Fruit fly (Drosophila melanogaster) whole organism, embryonic: ENCODE results near the gene Cht6.

Experiments used
- ATbp ChIP-seq: fragments of 200-800 bp; sonication (Bioruptor generic); optimal IDR thresholded peaks from 2 replicates; lab custom pipeline; 2017; ENCODE audit warnings: missing biosample characterization, mild to moderate bottlenecking, missing genetic modification characterization, missing genetic modification reagents
- Asciz ChIP-seq: fragments of 200-800 bp; sonication (Bioruptor generic); optimal IDR thresholded peaks from 2 replicates; lab custom pipeline; 2017; ENCODE audit warnings: missing biosample characterization, mild to moderate bottlenecking, missing genetic modification characterization, missing genetic modification reagents
- BEAF-32 ChIP-seq: fragments of 200-800 bp; sonication (Bioruptor generic); optimal IDR thresholded peaks from 3 replicates; lab custom pipeline; 2017; ENCODE audit warnings: missing biosample characterization, missing genetic modification characterization, mild to moderate bottlenecking, moderate library complexity, missing genetic modification reagents
- CG12236 ChIP-seq: fragments of 200-800 bp; sonication (Bioruptor generic); optimal IDR thresholded peaks from 2 replicates; lab custom pipeline; 2016; ENCODE audit warnings: missing biosample characterization, missing genetic modification characterization
- CG13775 ChIP-seq: fragments of 200-800 bp; sonication (Bioruptor generic); optimal IDR thresholded peaks from 3 replicates; lab custom pipeline; 2017; ENCODE audit warnings: missing biosample characterization, mild to moderate bottlenecking, missing genetic modification characterization
- CG14014 ChIP-seq: fragments of 200-800 bp; sonication (Bioruptor generic); IDR thresholded peaks from 2 replicates; pipeline ENCODE4 v1.3.6; 2022; ENCODE audit warnings: missing biosample characterization, missing genetic modification characterization
- CG17385 ChIP-seq: fragments of 200-800 bp; sonication (Bioruptor generic); optimal IDR thresholded peaks from 3 replicates; lab custom pipeline; 2018; ENCODE audit warnings: missing biosample characterization, mild to moderate bottlenecking, missing genetic modification characterization
- CG18011 ChIP-seq: fragments of 200-800 bp; sonication (Bioruptor generic); optimal IDR thresholded peaks from 2 replicates; lab custom pipeline; 2017; ENCODE audit warnings: missing biosample characterization, missing genetic modification characterization, mild to moderate bottlenecking, moderate library complexity, missing genotype
- CG18599 ChIP-seq: fragments of 200-800 bp; sonication (Bioruptor generic); optimal IDR thresholded peaks from 3 replicates; lab custom pipeline; 2017; ENCODE audit warnings: missing biosample characterization, missing genetic modification characterization, mild to moderate bottlenecking, moderate library complexity, missing genetic modification reagents
- CG2116 ChIP-seq: fragments of 200-800 bp; sonication (Bioruptor generic); optimal IDR thresholded peaks from 3 replicates; lab custom pipeline; 2018; ENCODE audit warnings: missing biosample characterization, mild to moderate bottlenecking, missing genetic modification characterization
- CG2199 ChIP-seq: fragments of 200-800 bp; sonication (Bioruptor generic); IDR thresholded peaks from 3 replicates; pipeline ENCODE4 v1.3.6; 2022; ENCODE audit warnings: missing biosample characterization, missing genetic modification characterization
- CG30403 ChIP-seq: fragments of 200-800 bp; sonication (Bioruptor generic); optimal IDR thresholded peaks from 3 replicates; lab custom pipeline; 2016; ENCODE audit warnings: missing biosample characterization, missing genetic modification characterization
- CG32767 ChIP-seq: fragments of 200-800 bp; sonication (Bioruptor generic); IDR thresholded peaks from 2 replicates; pipeline ENCODE4 v1.3.6; 2022; ENCODE audit warnings: missing biosample characterization, missing genetic modification characterization
- CG3281 ChIP-seq: fragments of 200-800 bp; sonication (Bioruptor generic); optimal IDR thresholded peaks from 3 replicates; lab custom pipeline; 2017; ENCODE audit warnings: missing biosample characterization, mild to moderate bottlenecking, missing genetic modification characterization
- CG34422 ChIP-seq: fragments of 200-800 bp; sonication (Bioruptor generic); IDR thresholded peaks from 3 replicates; pipeline ENCODE4 v1.3.6; 2022; ENCODE audit warnings: missing biosample characterization, missing genetic modification characterization
- CG4707 ChIP-seq: fragments of 200-800 bp; sonication (Bioruptor generic); optimal IDR thresholded peaks from 2 replicates; lab custom pipeline; 2018; ENCODE audit warnings: missing biosample characterization, mild to moderate bottlenecking, missing genetic modification characterization, moderate library complexity
- CG7786 ChIP-seq: fragments of 200-800 bp; sonication (Bioruptor generic); optimal IDR thresholded peaks from 2 replicates; lab custom pipeline; 2016; ENCODE audit warnings: missing biosample characterization, missing genetic modification characterization
- CG8359 ChIP-seq: fragments of 200-800 bp; sonication (Bioruptor generic); optimal IDR thresholded peaks from 2 replicates; lab custom pipeline; 2017; ENCODE audit warnings: missing biosample characterization, mild to moderate bottlenecking, missing genetic modification characterization, borderline replicate concordance
- CG8478 ChIP-seq: fragments of >200 bp; optimal IDR thresholded peaks from 2 replicates; lab custom pipeline; 2018
- CG9609 ChIP-seq: fragments of 200-800 bp; sonication (Bioruptor generic); optimal IDR thresholded peaks from 3 replicates; lab custom pipeline; 2016; ENCODE audit warnings: missing biosample characterization, missing genetic modification characterization
- Hmr ChIP-seq: fragments of 200-800 bp; sonication (Bioruptor generic); optimal IDR thresholded peaks from 3 replicates; lab custom pipeline; 2017; ENCODE audit warnings: mild to moderate bottlenecking, missing biosample characterization, missing genetic modification reagents, missing genetic modification characterization
- Hr78 ChIP-seq, 2 experiments: fragments of 200-800 bp in 1 of 2; fragments of >200 bp in 1 of 2; sonication (Bioruptor generic) in 1 of 2; optimal IDR thresholded peaks; 2 replicates each; lab custom pipeline; 2017 to 2019; ENCODE audit warnings: missing biosample characterization in 2 of 2, missing genetic modification characterization in 2 of 2, mild to moderate bottlenecking in 1 of 2, moderate library complexity in 1 of 2
- Med ChIP-seq: fragments of 200-800 bp; sonication (Bioruptor generic); peaks from one replicate; lab custom pipeline; 2016; ENCODE audit warnings: missing biosample characterization, missing genetic modification characterization, mild to moderate bottlenecking, inconsistent platforms, moderate library complexity
- Oli ChIP-seq: fragments of 200-800 bp; sonication (Bioruptor generic); optimal IDR thresholded peaks from 2 replicates; lab custom pipeline; 2018; ENCODE audit warnings: missing biosample characterization, mild to moderate bottlenecking, missing genetic modification characterization, moderate library complexity
- Pdp1 ChIP-seq, 2 experiments: fragments of 200-800 bp; sonication (Bioruptor generic); optimal IDR thresholded peaks; 3 replicates each; lab custom pipeline; 2016; ENCODE audit warnings: missing biosample characterization in 2 of 2, missing genetic modification characterization in 2 of 2, mild to moderate bottlenecking in 1 of 2, moderate library complexity in 1 of 2
- Six4 ChIP-seq: fragments of 200-800 bp; sonication (Bioruptor generic); optimal IDR thresholded peaks from 2 replicates; lab custom pipeline; 2016; ENCODE audit warnings: missing biosample characterization, missing genetic modification characterization
- Spps ChIP-seq: fragments of 200-800 bp; sonication (Bioruptor generic); optimal IDR thresholded peaks from 2 replicates; lab custom pipeline; 2018; ENCODE audit warnings: missing biosample characterization, mild to moderate bottlenecking, missing genetic modification characterization
- bab2 ChIP-seq: fragments of 200-800 bp; sonication (Bioruptor generic); optimal IDR thresholded peaks from 2 replicates; lab custom pipeline; 2016; ENCODE audit warnings: missing biosample characterization, missing genetic modification characterization
- chinmo ChIP-seq: fragments of 200-800 bp; sonication (Bioruptor generic); IDR thresholded peaks from 4 replicates; pipeline ENCODE4 v1.3.6; 2022; ENCODE audit warnings: missing biosample characterization, missing genetic modification characterization; ENCODE audit not compliant: partially characterized antibody
- dimm ChIP-seq: fragments of 200-800 bp; sonication (Bioruptor generic); IDR thresholded peaks from 2 replicates; pipeline ENCODE4 v1.3.6; 2022; ENCODE audit warnings: missing biosample characterization, missing genetic modification characterization
- ewg ChIP-seq: fragments of 200-800 bp; sonication (Bioruptor generic); optimal IDR thresholded peaks from 3 replicates; lab custom pipeline; 2017; ENCODE audit warnings: mild to moderate bottlenecking, missing biosample characterization, missing genetic modification reagents, missing genetic modification characterization
- eyg ChIP-seq: fragments of 200-800 bp; sonication (Bioruptor generic); optimal IDR thresholded peaks from 3 replicates; lab custom pipeline; 2016; ENCODE audit warnings: missing biosample characterization, missing genetic modification characterization
- grn ChIP-seq: fragments of 200-800 bp; sonication (Bioruptor generic); optimal IDR thresholded peaks from 3 replicates; lab custom pipeline; 2017; ENCODE audit warnings: missing biosample characterization, missing genetic modification characterization
- h ChIP-seq: fragments of >200 bp; optimal IDR thresholded peaks from 2 replicates; lab custom pipeline; 2017
- lov ChIP-seq, 2 experiments: fragments of 200-800 bp in 1 of 2; fragments of >200 bp in 1 of 2; sonication (Bioruptor generic) in 1 of 2; IDR thresholded peaks in 1 of 2; optimal IDR thresholded peaks in 1 of 2; 2 replicates in 1 of 2; 3 replicates in 1 of 2; pipeline versions ENCODE4 v1.3.6 to Lab custom; 2017 to 2022; ENCODE audit warnings: missing biosample characterization in 1 of 2, missing genetic modification characterization in 1 of 2
- luna ChIP-seq: fragments of 200-800 bp; sonication (Bioruptor generic); optimal IDR thresholded peaks from 2 replicates; lab custom pipeline; 2016; ENCODE audit warnings: missing biosample characterization, missing genetic modification characterization
- oc ChIP-seq: fragments of 200-800 bp; sonication (Bioruptor generic); optimal IDR thresholded peaks from 2 replicates; lab custom pipeline; 2018; ENCODE audit warnings: missing biosample characterization, mild to moderate bottlenecking, missing genetic modification characterization, moderate library complexity
- sd ChIP-seq: fragments of 200-800 bp; sonication (Bioruptor generic); optimal IDR thresholded peaks from 3 replicates; lab custom pipeline; 2018; ENCODE audit warnings: missing biosample characterization, mild to moderate bottlenecking, missing genetic modification characterization, moderate library complexity
- seq ChIP-seq: fragments of 200-800 bp; sonication (Bioruptor generic); IDR thresholded peaks from 2 replicates; pipeline ENCODE4 v1.3.6; 2022; ENCODE audit warnings: missing biosample characterization, missing genetic modification characterization
- sug ChIP-seq: fragments of 200-800 bp; optimal IDR thresholded peaks from 2 replicates; lab custom pipeline; 2019; ENCODE audit warnings: missing biosample characterization, mild to moderate bottlenecking, missing genetic modification characterization, moderate library complexity
- tll ChIP-seq, 2 experiments: fragments of 200-800 bp in 1 of 2; fragments of >200 bp in 1 of 2; sonication (Bioruptor generic) in 1 of 2; optimal IDR thresholded peaks; 2 replicates each; lab custom pipeline; 2017 to 2019; ENCODE audit warnings: missing biosample characterization in 2 of 2, missing genetic modification characterization in 2 of 2, mild to moderate bottlenecking in 1 of 2, moderate library complexity in 1 of 2
- tna ChIP-seq: fragments of 200-800 bp; sonication (Bioruptor generic); IDR thresholded peaks from 2 replicates; pipeline ENCODE4 v1.3.6; 2022; ENCODE audit warnings: missing biosample characterization, missing genetic modification characterization; ENCODE audit not compliant: partially characterized antibody
- toy ChIP-seq: fragments of 200-800 bp; sonication (Bioruptor generic); IDR thresholded peaks from 2 replicates; pipeline ENCODE4 v1.3.6; 2022; ENCODE audit warnings: missing biosample characterization, missing genetic modification characterization
- trem ChIP-seq: fragments of 200-800 bp; optimal IDR thresholded peaks from 3 replicates; lab custom pipeline; 2019; ENCODE audit warnings: missing biosample characterization, mild to moderate bottlenecking, missing genetic modification characterization, moderate library complexity

Cht6 gene

DNA sequence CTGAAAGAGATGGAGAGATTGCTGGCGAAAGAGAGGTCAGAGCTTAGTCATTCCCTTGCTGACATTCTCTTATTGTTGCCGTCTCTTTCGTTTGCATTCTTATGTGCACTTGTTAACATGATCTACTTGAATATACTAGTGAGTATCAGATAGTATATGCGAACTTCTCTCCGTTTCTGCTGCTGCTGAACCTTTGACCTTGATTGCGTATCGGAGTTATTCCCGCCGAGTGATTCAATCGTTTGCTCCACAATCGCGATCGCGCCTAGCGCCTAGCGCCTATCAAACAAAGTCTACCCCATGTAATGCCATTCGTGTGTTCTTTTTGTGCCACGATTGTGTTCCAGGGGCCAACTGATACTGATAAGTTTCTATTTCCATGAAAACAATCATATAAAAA is 72.5 kb downstream of the Cht6 start:
- no peak for TF ChIP-seq CG18599 (GFP tag; lab: Kevin White, UChicago)
- TF ChIP-seq eyg (GFP tag; lab: Kevin White, UChicago): no peak
- peak in 1 of 2 experiments; percentile 93 for TF ChIP-seq Hr78 (GFP tag; optimal IDR thresholded peaks at IDR 0.05; lab: Kevin White, UChicago)
- TF ChIP-seq CG7786 (GFP tag; lab: Kevin White, UChicago): no peak
- TF ChIP-seq sd: no peak
- TF ChIP-seq h (lab: Kevin White, UChicago): no peak
- TF ChIP-seq seq (GFP tag; lab: Robert Waterston, UW): no peak
- no peak for TF ChIP-seq CG34422 (GFP tag; lab: Robert Waterston, UW)
- no peak for TF ChIP-seq Hmr (GFP tag; lab: Kevin White, UChicago)
- TF ChIP-seq Spps (tag; lab: Kevin White, UChicago): no peak
- no peak for TF ChIP-seq CG4707 (GFP tag; lab: Kevin White, UChicago)
- TF ChIP-seq CG13775: no peak
- peak in 1 of 2 experiments; percentile 67 for TF ChIP-seq Pdp1 (GFP tag; optimal IDR thresholded peaks at IDR 0.05; lab: Kevin White, UChicago)
- no peak for TF ChIP-seq CG12236 (GFP tag; lab: Kevin White, UChicago)
- peak; percentile 33 for TF ChIP-seq Med
- no peak for TF ChIP-seq CG8478 (lab: Kevin White, UChicago)
- no peak for TF ChIP-seq Oli (tag; lab: Kevin White, UChicago)
- TF ChIP-seq luna (GFP tag; lab: Kevin White, UChicago): no peak
- peak; percentile 64 for TF ChIP-seq grn (GFP tag; lab: Kevin White, UChicago)
- no peak for TF ChIP-seq dimm
- TF ChIP-seq ATbp: no peak
- no peak for TF ChIP-seq oc (tag; lab: Kevin White, UChicago)
- TF ChIP-seq toy (GFP tag; lab: Robert Waterston, UW): no peak
- no peak for TF ChIP-seq CG2116 (GFP tag; lab: Kevin White, UChicago)
- no peak for TF ChIP-seq CG9609
- TF ChIP-seq CG32767: no peak
- TF ChIP-seq sug (tag; lab: Kevin White, UChicago): peak; percentile 44
- TF ChIP-seq CG14014 (GFP tag; lab: Robert Waterston, UW): no peak
- TF ChIP-seq Asciz (GFP tag; lab: Kevin White, UChicago): no peak
- peak; percentile 12 for TF ChIP-seq CG17385 (GFP tag; lab: Kevin White, UChicago)
- TF ChIP-seq tna (GFP tag; lab: Robert Waterston, UW): 0 out of 2 replicates have a peak, but pooled peaks have one; percentile 21
- no peak for TF ChIP-seq CG3281 (GFP tag; lab: Kevin White, UChicago)
- no peak for TF ChIP-seq bab2 (GFP tag; lab: Kevin White, UChicago)
- no peak for TF ChIP-seq CG8359 (GFP tag; lab: Kevin White, UChicago)
- TF ChIP-seq ewg: no peak
- TF ChIP-seq trem (tag; lab: Kevin White, UChicago): no peak
- 0 out of 4 replicates have a peak, but pooled peaks have one; percentile 21 for TF ChIP-seq chinmo (GFP tag; lab: Robert Waterston, UW)
- no peak for TF ChIP-seq lov (optimal IDR thresholded peaks at IDR 0.05; lab: Kevin White, UChicago)
- no peak for TF ChIP-seq lov (GFP tag; IDR thresholded peaks at IDR 0.05; lab: Robert Waterston, UW)
- no peak for TF ChIP-seq CG18011 (GFP tag; lab: Kevin White, UChicago)
- no peak for TF ChIP-seq Six4 (GFP tag; lab: Kevin White, UChicago)
- TF ChIP-seq CG2199 (GFP tag; lab: Robert Waterston, UW): 0 out of 3 replicates have a peak, but pooled peaks have one; percentile 67
- no peak for TF ChIP-seq BEAF-32
- no peak for TF ChIP-seq tll (GFP tag; optimal IDR thresholded peaks at IDR 0.05; lab: Kevin White, UChicago)
- TF ChIP-seq CG30403 (GFP tag; lab: Kevin White, UChicago): no peak
